Fruit fly (Drosophila melanogaster): ENCODE data around the gene rdog.

- no peak for TF ChIP-seq Crg-1 (GFP tag; optimal IDR thresholded peaks at IDR 0.05)
- no peak for TF ChIP-seq tj (GFP tag; optimal IDR thresholded peaks at IDR 0.05)
- no peak for TF ChIP-seq kay (GFP tag; ENCODE audit: borderline replicate concordance)
- TF ChIP-seq toe (GFP tag; optimal IDR thresholded peaks at IDR 0.05) = no peak
- TF ChIP-seq Hr96 (GFP tag; optimal IDR thresholded peaks at IDR 0.05) = no peak
- no peak for TF ChIP-seq bab1 (GFP tag; optimal IDR thresholded peaks at IDR 0.05)
- no peak for TF ChIP-seq CG14711 (tag; optimal IDR thresholded peaks at IDR 0.05)
- TF ChIP-seq CG7101 (tag; optimal IDR thresholded peaks at IDR 0.05) = no peak
- no peak for TF ChIP-seq cic (GFP tag; optimal IDR thresholded peaks at IDR 0.05)
- TF ChIP-seq CG1620 (GFP tag; optimal IDR thresholded peaks at IDR 0.05) = no peak
- no peak for TF ChIP-seq cnc (optimal IDR thresholded peaks at IDR 0.05)
- TF ChIP-seq Mnt (GFP tag; optimal IDR thresholded peaks at IDR 0.05) = no peak
Measured at dm6 chr3R:29196967-29197611, 39.2 kb downstream of the rdog start, which contains the start of gene CG14515.
